Worm (Caenorhabditis elegans) whole organism, mixed stage, embryonic: ENCODE data around the gene T01B7.13.

Experiments used
- M03D4.4 ChIP-seq: sonication (generic microtip); optimal IDR thresholded peaks from 2 replicates; lab custom pipeline; 2017; ENCODE audit warnings: mild to moderate bottlenecking, missing genetic modification characterization, missing compliant biosample characterization
- blmp-1 ChIP-seq: fragments of 150-350 bp; optimal IDR thresholded peaks from 2 replicates; lab custom pipeline; 2014; ENCODE audit warnings: missing biosample characterization, missing genetic modification characterization
- nhr-12 ChIP-seq: fragments of 150-350 bp; optimal IDR thresholded peaks from 2 replicates; lab custom pipeline; 2014; ENCODE audit warnings: missing biosample characterization, missing genetic modification characterization
- nhr-28 ChIP-seq: fragments of 150-350 bp; optimal IDR thresholded peaks from 2 replicates; lab custom pipeline; 2014; ENCODE audit warnings: missing biosample characterization, missing genetic modification characterization
- nhr-76 ChIP-seq: sonication (generic microtip); optimal IDR thresholded peaks from 2 replicates; lab custom pipeline; 2017; ENCODE audit warnings: missing biosample characterization, missing genetic modification characterization
- unc-39 ChIP-seq: fragments of 150-350 bp; optimal IDR thresholded peaks from 2 replicates; lab custom pipeline; 2014; ENCODE audit warnings: missing biosample characterization, missing genetic modification characterization
- unc-62 ChIP-seq: fragments of 150-350 bp; optimal IDR thresholded peaks from 2 replicates; lab custom pipeline; 2014; ENCODE audit warnings: missing biosample characterization, missing genetic modification reagents, missing genetic modification characterization
- ztf-11 ChIP-seq: fragments of 150-350 bp; optimal IDR thresholded peaks from 2 replicates; lab custom pipeline; 2014; ENCODE audit warnings: missing biosample characterization, missing genetic modification characterization

ce11 chrII:8747246-8747938 is 32.2 kb downstream of the T01B7.13 start:
- no peak for TF ChIP-seq nhr-28 (tag; lab: Kevin White, UChicago)
- TF ChIP-seq unc-62, result peak; percentile 78
- TF ChIP-seq nhr-76 (tag; lab: Kevin White, UChicago), result no peak
- no peak for TF ChIP-seq nhr-12 (tag; lab: Kevin White, UChicago)
- TF ChIP-seq M03D4.4 (tag; lab: Kevin White, UChicago), result no peak
- TF ChIP-seq unc-39 (tag; lab: Kevin White, UChicago), result no peak
- no peak for TF ChIP-seq blmp-1 (tag; lab: Kevin White, UChicago)
- TF ChIP-seq ztf-11 (tag; lab: Kevin White, UChicago), result no peak
